Fruit fly (Drosophila melanogaster) Kc167 (cell line): Measurements from ENCODE around the gene CG10702.

Experiments
- Myc ChIP-seq: fragments of >200 bp; optimal IDR thresholded peaks from 2 replicates; lab custom pipeline; 2017; ENCODE audit warnings: missing external identifiers
- Sin3A ChIP-seq: fragments of >200 bp; optimal IDR thresholded peaks from 2 replicates; lab custom pipeline; 2018; ENCODE audit warnings: missing external identifiers
- h ChIP-seq: fragments of >200 bp; optimal IDR thresholded peaks from 3 replicates; lab custom pipeline; 2018; ENCODE audit warnings: missing external identifiers
- insv ChIP-seq: fragments of >200 bp; optimal IDR thresholded peaks from 3 replicates; lab custom pipeline; 2018; ENCODE audit warnings: missing external identifiers
- psq ChIP-seq: fragments of >200 bp; optimal IDR thresholded peaks from 2 replicates; lab custom pipeline; 2017; ENCODE audit warnings: missing external identifiers
- ttk ChIP-seq: sonication (Bioruptor generic); optimal IDR thresholded peaks from 2 replicates; lab custom pipeline; 2017; ENCODE audit warnings: missing external identifiers

dm6 chr2L:19048912-19049311 is 20.7 kb downstream of the CG10702 start, which contains the start of gene CG10470:
- no peak for TF ChIP-seq h
- no peak for TF ChIP-seq psq
- TF ChIP-seq Myc (lab: Kevin White, UChicago), result no peak
- TF ChIP-seq insv (lab: Kevin White, UChicago), result no peak
- no peak for TF ChIP-seq ttk (lab: Kevin White, UChicago)
- no peak for TF ChIP-seq Sin3A (lab: Kevin White, UChicago)
